Worm (Caenorhabditis elegans) whole organism, early embryonic: ENCODE results near the gene T28D9.16.

ENCODE experiments used
- B0310.2 ChIP-seq: sonication (generic microtip); optimal IDR thresholded peaks from 2 replicates; lab custom pipeline; 2016; ENCODE audit warnings: mild to moderate bottlenecking, missing genetic modification characterization, missing compliant biosample characterization
- F13C5.2 ChIP-seq: sonication (generic microtip); optimal IDR thresholded peaks from 2 replicates; lab custom pipeline; 2017; ENCODE audit warnings: mild to moderate bottlenecking, missing genetic modification characterization, inconsistent platforms, missing compliant biosample characterization
- aly-1 ChIP-seq: sonication (generic microtip); optimal IDR thresholded peaks from 2 replicates; lab custom pipeline; 2016; ENCODE audit warnings: missing genetic modification characterization, missing compliant biosample characterization
- ama-1 ChIP-seq: fragments of 150-350 bp; optimal IDR thresholded peaks from 2 replicates; lab custom pipeline; 2014
- ceh-13 ChIP-seq: fragments of 200-800 bp; sonication (Bioruptor generic); optimal IDR thresholded peaks from 2 replicates; lab custom pipeline; 2018; ENCODE audit warnings: mild to moderate bottlenecking, missing genetic modification characterization, missing compliant biosample characterization
- ceh-36 ChIP-seq: sonication (generic microtip); optimal IDR thresholded peaks from 2 replicates; lab custom pipeline; 2016; ENCODE audit warnings: missing genetic modification characterization, inconsistent platforms, missing compliant biosample characterization
- ets-7 ChIP-seq: sonication (generic microtip); optimal IDR thresholded peaks from 2 replicates; lab custom pipeline; 2016; ENCODE audit warnings: missing genotype, missing genetic modification characterization, missing compliant biosample characterization
- flt-1 ChIP-seq: fragments of 200-800 bp; sonication (Bioruptor generic); IDR thresholded peaks from 2 replicates; pipeline ENCODE4 v1.3.6; 2022; ENCODE audit warnings: missing genetic modification characterization, missing compliant biosample characterization
- hmbx-1 ChIP-seq: sonication (generic microtip); optimal IDR thresholded peaks from 2 replicates; lab custom pipeline; 2016; ENCODE audit warnings: mild to moderate bottlenecking, missing genetic modification characterization, missing compliant biosample characterization
- hmg-4 ChIP-seq: fragments of 200-800 bp; sonication (Bioruptor generic); optimal IDR thresholded peaks from 2 replicates; lab custom pipeline; 2018; ENCODE audit warnings: mild to moderate bottlenecking, missing genetic modification characterization, missing compliant biosample characterization
- hnd-1 ChIP-seq: sonication (generic microtip); optimal IDR thresholded peaks from 2 replicates; lab custom pipeline; 2016; ENCODE audit warnings: missing genetic modification characterization, missing compliant biosample characterization
- pes-1 ChIP-seq: fragments of 200-800 bp; sonication (Bioruptor generic); IDR thresholded peaks from 2 replicates; pipeline ENCODE4 v1.3.6; 2022; ENCODE audit warnings: missing genetic modification reagents, missing genetic modification characterization, missing compliant biosample characterization
- scrt-1 ChIP-seq: fragments of 200-800 bp; sonication (Bioruptor generic); IDR thresholded peaks from 2 replicates; pipeline ENCODE4 v1.3.6; 2022; ENCODE audit warnings: missing genetic modification characterization, missing compliant biosample characterization
- sea-1 ChIP-seq: fragments of 200-800 bp; sonication (Bioruptor generic); conservative IDR thresholded peaks from 2 replicates; pipeline ENCODE4 v1.3.6; 2022; ENCODE audit warnings: missing genetic modification characterization, missing compliant biosample characterization
- tbx-11 ChIP-seq: fragments of 200-800 bp; sonication (Bioruptor generic); IDR thresholded peaks from 2 replicates; pipeline ENCODE4 v1.3.6; 2022; ENCODE audit warnings: missing genetic modification characterization, missing compliant biosample characterization
- tbx-37 ChIP-seq: fragments of 200-800 bp; sonication (Bioruptor generic); conservative IDR thresholded peaks from 2 replicates; pipeline ENCODE4 v1.3.6; 2022; ENCODE audit warnings: missing genetic modification reagents, missing genetic modification characterization, missing compliant biosample characterization
- tra-4 ChIP-seq: sonication (generic microtip); optimal IDR thresholded peaks from 2 replicates; lab custom pipeline; 2017; ENCODE audit warnings: missing genetic modification characterization, missing compliant biosample characterization

T28D9.16 gene

DNA sequence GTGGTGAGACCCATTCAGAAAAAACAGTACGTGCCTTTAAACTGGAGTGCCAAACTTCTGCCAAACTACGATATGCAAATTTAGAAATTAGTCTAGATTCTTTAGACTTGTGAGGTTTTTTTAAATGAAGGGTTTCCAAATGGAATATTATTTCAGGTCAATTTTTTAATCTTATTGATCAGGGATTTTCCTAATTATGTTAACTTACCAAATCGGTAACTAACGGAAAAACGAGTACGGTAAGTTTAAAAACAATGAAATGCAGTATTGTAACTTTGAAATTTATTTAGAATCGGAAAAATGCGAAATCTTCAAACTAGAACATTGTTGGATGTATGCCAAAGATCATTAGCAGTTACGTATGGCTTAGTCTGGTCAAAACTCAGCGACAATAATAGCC lies 40.8 kb downstream of the T28D9.16 start, which contains the start of gene C56E6.7:
TSS of gene C56E6.7 (plus strand) at position 301 of the 400 bp plus-strand sequence.
- TF ChIP-seq tbx-11 (GFP tag; lab: Robert Waterston, UW): no peak
- no peak for TF ChIP-seq tra-4
- no peak for TF ChIP-seq hmg-4 (GFP tag; lab: Kevin White, UChicago)
- TF ChIP-seq ceh-36: no peak
- TF ChIP-seq ceh-13 (GFP tag; lab: Kevin White, UChicago): no peak
- TF ChIP-seq scrt-1: no peak
- TF ChIP-seq B0310.2: no peak
- TF ChIP-seq hnd-1 (tag; lab: Kevin White, UChicago): no peak
- TF ChIP-seq pes-1 (GFP tag; lab: Robert Waterston, UW): no peak
- no peak for TF ChIP-seq flt-1 (GFP tag; lab: Robert Waterston, UW)

DNA sequence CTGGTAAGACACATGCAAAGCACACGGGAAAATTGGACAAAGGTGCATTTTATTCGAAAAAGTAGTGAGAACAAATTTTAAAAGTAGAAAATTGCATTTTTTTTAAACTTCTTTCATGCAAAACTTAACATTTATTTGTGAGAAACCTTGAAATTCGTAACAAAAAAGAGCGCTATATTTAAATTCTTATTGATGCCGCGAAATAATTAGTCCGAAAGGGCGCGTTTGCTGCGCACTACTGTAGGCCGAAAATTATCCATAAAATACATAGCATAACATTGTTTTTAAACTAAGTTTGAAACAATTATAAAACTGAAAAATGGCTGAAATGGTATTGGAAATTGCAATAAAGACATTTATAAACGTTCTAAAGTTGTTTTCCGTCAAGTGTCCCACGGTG lies 44.2 kb downstream of the T28D9.16 start:
- no peak for TF ChIP-seq tbx-11 (GFP tag; lab: Robert Waterston, UW)
- no peak for TF ChIP-seq tbx-37 (GFP tag; lab: Robert Waterston, UW)
- TF ChIP-seq hmbx-1 (tag; lab: Kevin White, UChicago): no peak
- TF ChIP-seq sea-1: no peak
- no peak for TF ChIP-seq hnd-1 (tag; lab: Kevin White, UChicago)
- no peak for TF ChIP-seq aly-1
- no peak for TF ChIP-seq pes-1 (GFP tag; lab: Robert Waterston, UW)
- no peak for TF ChIP-seq scrt-1
- TF ChIP-seq B0310.2: no peak
- no peak for TF ChIP-seq hmg-4 (GFP tag; lab: Kevin White, UChicago)
- TF ChIP-seq F13C5.2: no peak
- no peak for TF ChIP-seq ceh-36
- no peak for TF ChIP-seq tra-4

DNA sequence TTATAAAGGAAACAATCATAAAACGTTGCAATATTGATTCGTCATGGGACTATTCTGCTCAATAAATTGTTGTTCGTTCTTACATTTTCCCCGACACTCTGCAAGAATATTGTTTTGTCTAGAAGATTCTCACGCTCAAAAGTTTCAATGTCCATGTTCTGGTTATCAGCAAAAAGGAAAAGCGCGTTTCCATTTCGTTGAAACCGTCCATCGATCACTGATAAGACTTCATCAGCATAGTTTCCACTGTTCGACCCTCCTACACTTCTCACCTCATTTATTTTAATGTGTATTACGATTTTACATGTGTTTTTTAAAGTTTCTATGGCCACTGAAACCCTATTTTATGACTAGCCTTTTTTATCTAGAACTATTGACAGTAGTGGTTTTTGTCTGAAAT lies 44.6 kb downstream of the T28D9.16 start:
- TF ChIP-seq hmbx-1 (tag; lab: Kevin White, UChicago): no peak
- no peak for TF ChIP-seq hmg-4 (GFP tag; lab: Kevin White, UChicago)
- TF ChIP-seq tbx-37 (GFP tag; lab: Robert Waterston, UW): no peak
- TF ChIP-seq tra-4: no peak
- TF ChIP-seq sea-1: no peak
- no peak for TF ChIP-seq hnd-1 (tag; lab: Kevin White, UChicago)
- no peak for TF ChIP-seq F13C5.2
- no peak for TF ChIP-seq ets-7 (tag; lab: Kevin White, UChicago)
- TF ChIP-seq scrt-1: no peak
- no peak for TF ChIP-seq tbx-11 (GFP tag; lab: Robert Waterston, UW)
- TF ChIP-seq ama-1 (lab: Kevin White, UChicago): no peak
- TF ChIP-seq flt-1 (GFP tag; lab: Robert Waterston, UW): no peak
- no peak for TF ChIP-seq B0310.2
- no peak for TF ChIP-seq ceh-36
- no peak for TF ChIP-seq ceh-13 (GFP tag; lab: Kevin White, UChicago)
- TF ChIP-seq aly-1: no peak
- TF ChIP-seq pes-1 (GFP tag; lab: Robert Waterston, UW): no peak

DNA sequence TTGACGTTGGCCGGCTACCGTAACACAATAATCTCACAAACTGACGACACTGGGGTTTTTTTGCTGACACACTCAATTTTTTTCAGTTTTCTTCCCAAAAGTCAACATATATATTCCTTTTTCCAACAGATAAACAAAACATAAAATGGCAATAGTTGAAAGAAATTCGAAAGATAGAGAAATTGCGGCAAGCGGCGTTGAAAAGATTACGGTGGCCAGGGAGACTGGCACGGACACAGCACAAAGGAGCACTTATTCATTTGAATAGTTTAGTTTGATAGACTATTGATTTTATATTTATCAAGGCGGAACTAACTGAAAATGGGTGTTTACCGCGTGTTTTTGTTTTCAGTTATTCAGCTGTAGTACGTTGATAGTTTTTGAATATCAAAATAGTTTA lies 45.8 kb downstream of the T28D9.16 start, which contains the start of gene toe-2:
TSS of gene toe-2 (minus strand) at position 70 of the 400 bp plus-strand sequence.
- TF ChIP-seq hmbx-1 (tag; lab: Kevin White, UChicago) (no peak), pes-1 (GFP tag; lab: Robert Waterston, UW) (no peak), tra-4 (no peak), sea-1 (no peak), F13C5.2 (no peak), ceh-36 (no peak), hmg-4 (GFP tag; lab: Kevin White, UChicago) (no peak), ama-1 (lab: Kevin White, UChicago) (no peak), hnd-1 (tag; lab: Kevin White, UChicago) (no peak), scrt-1 (no peak), tbx-11 (GFP tag; lab: Robert Waterston, UW) (no peak), B0310.2 (no peak), ceh-13 (GFP tag; lab: Kevin White, UChicago) (no peak), aly-1 (no peak), ets-7 (tag; lab: Kevin White, UChicago) (no peak)

DNA sequence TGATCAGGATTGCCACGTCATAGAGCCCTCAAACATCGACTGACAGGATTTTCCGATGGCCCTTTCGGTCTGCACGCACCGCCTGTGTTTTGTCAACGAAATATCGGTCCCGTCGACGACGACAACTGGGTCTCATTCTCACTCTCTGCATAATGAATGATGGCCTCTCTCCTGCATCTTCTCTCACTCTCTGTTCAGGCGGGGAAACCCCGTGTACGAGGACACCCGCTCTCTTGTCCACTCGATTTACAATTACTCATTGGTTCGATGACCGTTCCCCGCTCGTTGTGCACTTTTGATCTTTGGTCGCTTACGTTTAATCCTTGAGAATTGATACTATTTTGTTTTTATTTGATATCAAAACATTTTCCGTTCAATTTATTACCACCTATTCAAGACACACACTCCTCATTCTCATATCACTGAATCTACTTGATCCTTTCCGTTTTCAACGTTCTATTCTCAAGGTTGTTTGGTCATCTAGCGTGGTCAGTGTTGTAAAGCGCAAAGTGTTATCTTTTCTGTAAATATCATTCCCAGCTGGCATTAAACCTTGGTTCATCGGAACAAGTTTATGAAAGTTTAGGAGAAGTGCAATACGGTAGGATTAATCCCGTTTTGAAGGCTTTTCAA lies 47.3 kb downstream of the T28D9.16 start:
- TF ChIP-seq sea-1 (0 out of 2 replicates have a peak, but pooled peaks have one; percentile 36), ceh-36 (no peak), flt-1 (GFP tag; lab: Robert Waterston, UW) (0 out of 2 replicates have a peak, but pooled peaks have one; percentile 23), pes-1 (GFP tag; lab: Robert Waterston, UW) (no peak), aly-1 (peak; percentile 53), hmg-4 (GFP tag; lab: Kevin White, UChicago) (peak; percentile 80)

DNA sequence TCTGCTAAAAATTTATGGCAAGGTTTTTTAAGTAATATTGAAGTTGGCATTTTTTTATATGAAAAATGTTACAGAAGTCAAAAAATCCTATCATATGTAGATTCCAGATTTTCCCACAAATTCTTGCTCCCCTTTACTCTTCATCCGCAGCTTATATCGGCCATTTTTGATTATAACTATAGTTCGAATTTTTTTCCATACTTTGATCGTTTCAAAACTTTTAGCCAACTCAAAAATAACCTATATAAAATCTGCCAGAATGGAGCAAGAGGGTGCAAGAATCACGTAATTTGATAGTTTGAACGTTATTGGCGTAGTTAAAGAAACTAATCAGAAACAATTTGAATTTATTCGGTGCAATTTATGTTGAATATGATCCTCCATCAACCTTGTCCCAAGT lies 48.5 kb downstream of the T28D9.16 start:
- no peak for TF ChIP-seq tra-4
- TF ChIP-seq B0310.2: no peak
- no peak for TF ChIP-seq sea-1
- TF ChIP-seq tbx-37 (GFP tag; lab: Robert Waterston, UW): no peak
- no peak for TF ChIP-seq flt-1 (GFP tag; lab: Robert Waterston, UW)
- TF ChIP-seq hmbx-1 (tag; lab: Kevin White, UChicago): no peak
- TF ChIP-seq ama-1 (lab: Kevin White, UChicago): no peak
- no peak for TF ChIP-seq scrt-1
- no peak for TF ChIP-seq hmg-4 (GFP tag; lab: Kevin White, UChicago)
- TF ChIP-seq ets-7 (tag; lab: Kevin White, UChicago): no peak
- no peak for TF ChIP-seq aly-1
- no peak for TF ChIP-seq hnd-1 (tag; lab: Kevin White, UChicago)
- no peak for TF ChIP-seq tbx-11 (GFP tag; lab: Robert Waterston, UW)
- no peak for TF ChIP-seq pes-1 (GFP tag; lab: Robert Waterston, UW)

DNA sequence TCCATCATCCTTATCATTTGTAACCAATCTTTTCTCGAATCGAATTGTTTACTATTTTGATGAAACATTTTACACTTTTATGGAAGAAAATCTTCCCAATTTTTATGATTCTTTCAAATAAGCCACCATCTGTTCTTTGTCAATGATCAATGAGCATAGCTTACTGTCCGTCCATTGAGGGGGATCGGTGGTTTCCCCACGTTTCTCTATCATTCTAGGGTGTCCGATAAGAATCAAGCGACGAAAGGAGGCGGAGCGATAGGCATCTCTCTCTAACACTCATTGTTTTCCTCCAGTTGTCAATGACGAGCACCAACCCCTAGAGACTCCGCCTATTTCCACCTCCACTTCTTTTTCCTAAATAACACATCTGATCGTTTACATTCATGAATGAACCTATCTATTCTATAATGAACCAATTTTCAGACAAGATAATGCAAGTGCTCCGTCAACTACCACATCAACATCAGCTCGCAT lies 49.1 kb downstream of the T28D9.16 start, which contains the start of gene C56E6.2:
TSS of gene C56E6.2 (plus strand) at position 427 of the 477 bp plus-strand sequence.
- TF ChIP-seq hmg-4 (GFP tag; lab: Kevin White, UChicago) (no peak), scrt-1 (no peak), tbx-37 (GFP tag; lab: Robert Waterston, UW) (no peak), ceh-36 (no peak), hmbx-1 (tag; lab: Kevin White, UChicago) (no peak), B0310.2 (no peak), ama-1 (lab: Kevin White, UChicago) (no peak), aly-1 (no peak), sea-1 (no peak), F13C5.2 (no peak), ets-7 (tag; lab: Kevin White, UChicago) (no peak), tbx-11 (GFP tag; lab: Robert Waterston, UW) (no peak), flt-1 (GFP tag; lab: Robert Waterston, UW) (no peak), tra-4 (no peak), ceh-13 (GFP tag; lab: Kevin White, UChicago) (no peak), hnd-1 (tag; lab: Kevin White, UChicago) (no peak), pes-1 (GFP tag; lab: Robert Waterston, UW) (no peak)
